Fruit fly (Drosophila melanogaster): ENCODE results near the gene CG14933.

CG14933 gene

dm6 chr2L:11808327-11808701 is 34.3 kb upstream of the CG14933 start (continued):
- peak; percentile 40 for TF ChIP-seq gem (tag; optimal IDR thresholded peaks at IDR 0.05)
- peak; percentile 62 for TF ChIP-seq Ets65A (GFP tag)
- no peak for TF ChIP-seq zfh2 (GFP tag; optimal IDR thresholded peaks at IDR 0.05)
- TF ChIP-seq CoRest (tag; optimal IDR thresholded peaks at IDR 0.05), result peak; percentile 48
- peak; percentile 10 for TF ChIP-seq CG18619 (GFP tag; optimal IDR thresholded peaks at IDR 0.05)
- peak; percentile 18 for TF ChIP-seq Ssrp (tag; optimal IDR thresholded peaks at IDR 0.05)
- TF ChIP-seq CG17361 (GFP tag; IDR thresholded peaks at IDR 0.05), result peak; percentile 55

dm6 chr2L:11808702-11809583 is 33.7 kb upstream of the CG14933 start, which contains the start of gene crol:
Gene crol (minus strand): TSS chr2L:11809438.
- TF ChIP-seq CG1603 (tag; optimal IDR thresholded peaks at IDR 0.05), result peak; percentile 59
- no peak for TF ChIP-seq CG8290 (GFP tag; optimal IDR thresholded peaks at IDR 0.05)
- peak in 1 of 2 experiments; percentile 64 for TF ChIP-seq CG8290 (tag; optimal IDR thresholded peaks at IDR 0.05)
- TF ChIP-seq ATbp (GFP tag; optimal IDR thresholded peaks at IDR 0.05), result no peak
- TF ChIP-seq kni (GFP tag; optimal IDR thresholded peaks at IDR 0.05), result peak; percentile 93
- TF ChIP-seq CG11456 (GFP tag; IDR thresholded peaks at IDR 0.05), result peak; percentile 33; the same call in 1 of the 3 replicates
- peak; percentile 88 for TF ChIP-seq CG34224 (GFP tag; IDR thresholded peaks at IDR 0.05; ENCODE audit: partially characterized antibody)
- no peak for TF ChIP-seq CG17385 (GFP tag; optimal IDR thresholded peaks at IDR 0.05)
- peak; percentile 85 for TF ChIP-seq Bgb (GFP tag; IDR thresholded peaks at IDR 0.05; ENCODE audit: partially characterized antibody)
- TF ChIP-seq exex (tag; optimal IDR thresholded peaks at IDR 0.05), result peak; percentile 15
- no peak for TF ChIP-seq Nf-YA (GFP tag; IDR thresholded peaks at IDR 0.05)
- no peak for TF ChIP-seq CG17568 (GFP tag; optimal IDR thresholded peaks at IDR 0.05)
- peak; percentile 61 for TF ChIP-seq CG2129 (GFP tag; IDR thresholded peaks at IDR 0.05; ENCODE audit: partially characterized antibody)
- peak; percentile 15 for TF ChIP-seq Ssrp (tag; optimal IDR thresholded peaks at IDR 0.05)
- peak in 1 of 3 experiments; percentile 13 for TF ChIP-seq lola (GFP tag; optimal IDR thresholded peaks at IDR 0.05)
- no peak for TF ChIP-seq ase (GFP tag; IDR thresholded peaks at IDR 0.05)
- peak; percentile 72 for TF ChIP-seq gfzf (GFP tag; optimal IDR thresholded peaks at IDR 0.05)
- peak; percentile 51 for TF ChIP-seq CG2712 (tag; optimal IDR thresholded peaks at IDR 0.05)
- no peak for TF ChIP-seq Asciz (GFP tag; optimal IDR thresholded peaks at IDR 0.05)
- TF ChIP-seq kay (GFP tag; optimal IDR thresholded peaks at IDR 0.05), result no peak
- TF ChIP-seq CG34422 (GFP tag; IDR thresholded peaks at IDR 0.05), result peak; percentile 93; the same call in 2 of the 3 replicates
- TF ChIP-seq Dad (GFP tag; optimal IDR thresholded peaks at IDR 0.05), result peak; percentile 15
- peak; percentile 83 for TF ChIP-seq Lhr (GFP tag; optimal IDR thresholded peaks at IDR 0.05)
- no peak for TF ChIP-seq CG13296 (GFP tag; optimal IDR thresholded peaks at IDR 0.05)
- TF ChIP-seq crol (GFP tag; IDR thresholded peaks at IDR 0.05), result peak; percentile 100
- peak; percentile 17 for TF ChIP-seq CG9817 (tag; optimal IDR thresholded peaks at IDR 0.05)
- peak; percentile 15 for TF ChIP-seq CG13775 (GFP tag; optimal IDR thresholded peaks at IDR 0.05)
- TF ChIP-seq Hand (GFP tag; optimal IDR thresholded peaks at IDR 0.05), result no peak
- TF ChIP-seq Fer2 (tag; optimal IDR thresholded peaks at IDR 0.05), result no peak
- peak; percentile 13 for TF ChIP-seq nau (GFP tag; optimal IDR thresholded peaks at IDR 0.05)
- no peak for TF ChIP-seq CG9609 (GFP tag; optimal IDR thresholded peaks at IDR 0.05)
- TF ChIP-seq CG15514 (GFP tag; optimal IDR thresholded peaks at IDR 0.05), result peak; percentile 70
- TF ChIP-seq CG6175 (GFP tag; IDR thresholded peaks at IDR 0.05), result peak; percentile 91
- TF ChIP-seq btn (GFP tag; optimal IDR thresholded peaks at IDR 0.05), result no peak
- peak; percentile 2 for TF ChIP-seq CG10209 (GFP tag; optimal IDR thresholded peaks at IDR 0.05)
- TF ChIP-seq row (GFP tag; IDR thresholded peaks at IDR 0.05), result peak; percentile 85
- no peak for TF ChIP-seq Neu2 (GFP tag; optimal IDR thresholded peaks at IDR 0.05; ENCODE audit: borderline replicate concordance)
- no peak for TF ChIP-seq ap (GFP tag; IDR thresholded peaks at IDR 0.05)
- no peak for TF ChIP-seq ftz-f1 (GFP tag; optimal IDR thresholded peaks at IDR 0.05)
- TF ChIP-seq CG14050 (GFP tag; IDR thresholded peaks at IDR 0.05), result peak; percentile 18; the same call in 1 of the 3 replicates
